Worm (Caenorhabditis elegans) whole organism, L3 larva: Measurements from ENCODE around the gene ceh-30.

Experiments used
- ZK546.5 ChIP-seq: sonication (generic microtip); optimal IDR thresholded peaks from 2 replicates; lab custom pipeline; 2017; ENCODE audit warnings: missing biosample characterization, missing genetic modification characterization
- aly-2 ChIP-seq: fragments of 150-350 bp; optimal IDR thresholded peaks from 2 replicates; lab custom pipeline; 2014; ENCODE audit warnings: missing biosample characterization, missing genetic modification characterization
- ama-1 ChIP-seq: fragments of 150-350 bp; optimal IDR thresholded peaks from 2 replicates; lab custom pipeline; 2018
- ceh-16 ChIP-seq: sonication (generic microtip); optimal IDR thresholded peaks from 2 replicates; lab custom pipeline; 2017; ENCODE audit warnings: missing biosample characterization, missing genetic modification characterization
- ceh-28 ChIP-seq: fragments of 150-350 bp; optimal IDR thresholded peaks from 2 replicates; lab custom pipeline; 2014; ENCODE audit warnings: missing biosample characterization, missing genetic modification reagents, missing genetic modification characterization
- ceh-9 ChIP-seq: sonication (generic microtip); optimal IDR thresholded peaks from 2 replicates; lab custom pipeline; 2018; ENCODE audit warnings: missing biosample characterization, missing genetic modification characterization
- egl-5 ChIP-seq: fragments of 150-350 bp; optimal IDR thresholded peaks from 2 replicates; lab custom pipeline; 2017; ENCODE audit warnings: missing biosample characterization, missing genetic modification reagents, missing genetic modification characterization, inconsistent platforms
- elt-1 ChIP-seq: fragments of 150-350 bp; optimal IDR thresholded peaks from 2 replicates; lab custom pipeline; 2014; ENCODE audit warnings: missing biosample characterization, missing genetic modification characterization
- elt-2 ChIP-seq: sonication (generic microtip); optimal IDR thresholded peaks from 2 replicates; lab custom pipeline; 2016; ENCODE audit warnings: missing genetic modification reagents, mild to moderate bottlenecking, missing genetic modification characterization, missing compliant biosample characterization
- elt-3 ChIP-seq, 3 experiments: fragments of 150-350 bp in 1 of 3; sonication (generic microtip) in 2 of 3; optimal IDR thresholded peaks; 2 replicates in 2 of 3; 4 replicates in 1 of 3; lab custom pipeline; 2014 to 2017; ENCODE audit warnings: missing biosample characterization in 3 of 3, missing genetic modification characterization in 3 of 3
- eor-1 ChIP-seq, 2 experiments: fragments of 150-350 bp; optimal IDR thresholded peaks; 2 replicates each; lab custom pipeline; 2014 to 2018; ENCODE audit warnings: missing biosample characterization in 2 of 2, missing genetic modification characterization in 2 of 2
- fkh-10 ChIP-seq: sonication (generic microtip); optimal IDR thresholded peaks from 2 replicates; lab custom pipeline; 2017; ENCODE audit warnings: missing biosample characterization, missing genetic modification reagents, missing genetic modification characterization
- hmg-11 ChIP-seq: sonication (generic microtip); optimal IDR thresholded peaks from 2 replicates; lab custom pipeline; 2016; ENCODE audit warnings: missing genetic modification characterization, missing compliant biosample characterization
- jun-1 ChIP-seq: fragments of 150-350 bp; optimal IDR thresholded peaks from 2 replicates; lab custom pipeline; 2014; ENCODE audit warnings: missing biosample characterization, missing genetic modification reagents, missing genetic modification characterization
- lin-15B ChIP-seq: fragments of 150-350 bp; optimal IDR thresholded peaks from 2 replicates; lab custom pipeline; 2014; ENCODE audit warnings: missing biosample characterization, missing genetic modification characterization
- lin-39 ChIP-seq: fragments of 150-350 bp; optimal IDR thresholded peaks from 2 replicates; lab custom pipeline; 2018; ENCODE audit warnings: missing biosample characterization, missing genetic modification reagents, missing genetic modification characterization
- mdl-1 ChIP-seq: fragments of 150-350 bp; optimal IDR thresholded peaks from 2 replicates; lab custom pipeline; 2014; ENCODE audit warnings: missing biosample characterization, missing genetic modification characterization
- mml-1 ChIP-seq: fragments of 150-350 bp; sonication (generic microtip); optimal IDR thresholded peaks from 3 replicates; lab custom pipeline; 2014; ENCODE audit warnings: missing biosample characterization, missing genetic modification characterization
- nhr-12 ChIP-seq: fragments of 150-350 bp; optimal IDR thresholded peaks from 2 replicates; lab custom pipeline; 2014; ENCODE audit warnings: missing biosample characterization, missing genetic modification characterization
- nhr-23 ChIP-seq: fragments of 150-350 bp; optimal IDR thresholded peaks from 2 replicates; lab custom pipeline; 2014; ENCODE audit warnings: missing biosample characterization, missing genetic modification reagents, missing genetic modification characterization
- nhr-237 ChIP-seq: fragments of 150-350 bp; optimal IDR thresholded peaks from 2 replicates; lab custom pipeline; 2014; ENCODE audit warnings: missing biosample characterization, missing genetic modification characterization
- nhr-25 ChIP-seq: sonication (generic microtip); optimal IDR thresholded peaks from 2 replicates; lab custom pipeline; 2017; ENCODE audit warnings: missing biosample characterization, missing genetic modification characterization
- nhr-28 ChIP-seq: fragments of 150-350 bp; optimal IDR thresholded peaks from 2 replicates; lab custom pipeline; 2014; ENCODE audit warnings: missing biosample characterization, missing genetic modification characterization
- nhr-43 ChIP-seq: sonication (generic microtip); optimal IDR thresholded peaks from 2 replicates; lab custom pipeline; 2016; ENCODE audit warnings: mild to moderate bottlenecking, missing genetic modification characterization, missing compliant biosample characterization; ENCODE audit not compliant: poor library complexity, severe bottlenecking
- nhr-76 ChIP-seq: fragments of 150-350 bp; sonication (generic microtip); optimal IDR thresholded peaks from 5 replicates; lab custom pipeline; 2014; ENCODE audit warnings: missing biosample characterization, missing genetic modification characterization
- pha-4 ChIP-seq: fragments of 150-350 bp; optimal IDR thresholded peaks from 2 replicates; lab custom pipeline; 2014; ENCODE audit warnings: missing biosample characterization, missing genetic modification reagents, missing genetic modification characterization
- pqm-1 ChIP-seq: fragments of 150-350 bp; optimal IDR thresholded peaks from 2 replicates; lab custom pipeline; 2017; ENCODE audit warnings: missing biosample characterization, missing genetic modification characterization, inconsistent platforms
- sea-2 ChIP-seq: fragments of 150-350 bp; sonication (generic microtip); optimal IDR thresholded peaks from 4 replicates; lab custom pipeline; 2014; ENCODE audit warnings: missing biosample characterization, missing genetic modification reagents, missing genetic modification characterization
- skn-1 ChIP-seq: fragments of 150-350 bp; optimal IDR thresholded peaks from 2 replicates; lab custom pipeline; 2014; ENCODE audit warnings: missing biosample characterization, missing genetic modification characterization
- snpc-4 ChIP-seq: fragments of 150-350 bp; optimal IDR thresholded peaks from 2 replicates; lab custom pipeline; 2014; ENCODE audit warnings: missing biosample characterization, missing genetic modification characterization
- tbx-2 ChIP-seq: sonication (generic microtip); optimal IDR thresholded peaks from 2 replicates; lab custom pipeline; 2016; ENCODE audit warnings: mild to moderate bottlenecking, missing genetic modification characterization, missing compliant biosample characterization
- unc-39 ChIP-seq: sonication (generic microtip); optimal IDR thresholded peaks from 4 replicates; lab custom pipeline; 2017; ENCODE audit warnings: missing biosample characterization, missing genetic modification characterization
- unc-62 ChIP-seq: fragments of 150-350 bp; sonication (generic microtip); optimal IDR thresholded peaks from 4 replicates; lab custom pipeline; 2014; ENCODE audit warnings: missing biosample characterization, missing genetic modification reagents, missing genetic modification characterization
- zag-1 ChIP-seq: fragments of 150-350 bp; optimal IDR thresholded peaks from 2 replicates; lab custom pipeline; 2014; ENCODE audit warnings: missing biosample characterization, missing genetic modification characterization
- ztf-4 ChIP-seq: fragments of 150-350 bp; optimal IDR thresholded peaks from 2 replicates; lab custom pipeline; 2014; ENCODE audit warnings: missing biosample characterization, missing genetic modification characterization

The ceh-30 gene

DNA sequence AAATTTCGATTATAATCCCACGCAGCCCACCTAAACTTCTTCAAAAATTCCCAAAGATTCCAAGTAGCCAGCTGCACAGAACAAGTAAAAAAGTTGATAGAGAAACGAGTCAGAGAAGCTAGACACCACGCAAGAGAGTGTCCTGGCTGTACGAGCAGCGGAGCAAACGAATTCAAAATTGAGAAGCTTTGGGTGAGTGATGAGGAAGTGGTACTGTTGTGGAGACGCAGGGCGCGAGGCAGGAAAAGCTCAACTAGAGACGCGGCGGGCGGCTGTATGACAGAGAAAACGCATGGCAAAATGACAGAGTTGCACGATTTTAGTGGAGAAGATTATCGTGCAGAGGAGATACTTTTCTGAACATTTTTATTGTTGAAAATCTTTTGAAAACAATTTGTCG, 14.1 kb upstream of the ceh-30 start (continued):
- TF ChIP-seq egl-5 (peak; percentile 55), nhr-28 (tag; lab: Kevin White, UChicago) (no peak), ceh-16 (tag; lab: Kevin White, UChicago) (no peak)

DNA sequence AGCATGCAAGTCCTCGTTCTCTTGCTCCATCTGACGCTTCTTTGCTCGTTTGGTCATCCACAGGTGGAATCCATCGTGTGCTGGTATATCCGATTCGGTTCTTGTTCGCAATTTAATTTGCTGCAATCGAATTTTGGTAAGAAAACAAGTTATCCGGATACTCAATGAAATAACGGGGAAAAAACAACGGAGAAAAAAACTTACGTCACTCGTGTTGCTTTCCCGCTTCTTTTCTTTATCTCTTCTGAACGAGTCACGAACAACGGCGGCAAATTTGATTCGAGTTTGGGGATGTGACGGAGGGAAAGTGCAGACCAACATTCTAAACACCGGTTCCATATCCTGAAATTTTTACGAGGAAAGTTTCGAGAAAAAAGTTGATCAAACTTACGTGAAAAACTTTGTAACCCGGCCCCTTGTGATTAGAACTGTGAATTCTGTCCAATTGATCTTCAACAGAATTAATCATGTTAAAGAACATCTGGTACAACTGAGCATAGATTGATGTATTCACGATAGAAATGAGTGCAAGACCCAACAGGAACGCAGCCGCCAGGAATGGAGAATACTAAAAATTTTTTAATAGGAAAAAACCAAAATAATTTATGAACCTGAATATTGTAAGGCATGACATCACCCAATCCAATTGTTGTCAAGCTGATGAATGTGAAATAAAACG, 11.9 kb upstream of the ceh-30 start:
- TF ChIP-seq fkh-10 (GFP tag; lab: Kevin White, UChicago) = peak; percentile 84
- TF ChIP-seq ceh-28 (tag; lab: Kevin White, UChicago) = no peak

DNA sequence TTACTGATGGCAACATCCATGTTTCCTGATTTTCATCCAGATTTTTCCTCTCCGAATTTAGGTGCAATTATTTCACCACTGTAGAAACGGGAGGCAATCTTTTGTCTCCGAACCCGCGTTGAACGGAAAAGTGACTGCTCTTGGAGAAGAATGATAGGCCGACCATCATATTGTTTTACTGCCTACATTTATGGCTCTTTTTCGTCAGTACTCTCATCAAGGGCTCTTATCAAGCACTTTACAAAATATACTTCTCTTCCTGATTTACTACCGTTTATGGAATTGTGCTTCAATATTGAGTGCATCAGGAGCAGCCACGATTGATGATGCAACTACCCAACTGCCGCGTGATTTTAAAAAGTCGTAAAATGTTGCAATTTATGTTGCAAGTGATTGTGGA, 9.0 kb upstream of the ceh-30 start:
- no peak for TF ChIP-seq nhr-76
- peak; percentile 40 for TF ChIP-seq pqm-1

DNA sequence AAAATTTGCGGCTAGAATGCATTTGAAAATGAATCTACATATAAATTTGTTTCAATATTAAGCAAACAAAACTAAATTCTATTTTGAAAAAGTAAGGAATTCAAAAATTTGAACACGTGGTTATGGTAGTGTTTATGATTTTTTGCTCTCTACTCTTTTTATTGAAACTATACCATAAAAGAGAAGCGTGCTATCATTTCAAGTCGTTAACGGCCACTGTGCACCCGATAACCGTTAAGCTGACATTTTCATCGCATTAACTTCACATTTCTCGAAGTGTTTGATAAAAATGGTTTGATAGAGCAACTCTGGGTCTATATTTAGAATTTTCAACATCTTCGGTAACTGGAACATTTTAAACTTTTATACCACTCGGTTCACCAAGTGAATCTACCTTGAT, 8.6 kb upstream of the ceh-30 start, which contains the start of gene twk-26:
Gene twk-26 (minus strand): TSS at position 23 of the 400 bp plus-strand sequence.
- no peak for TF ChIP-seq nhr-25 (tag; lab: Kevin White, UChicago)
- no peak for TF ChIP-seq sea-2 (GFP tag; lab: Kevin White, UChicago)
- TF ChIP-seq nhr-237 (tag; lab: Kevin White, UChicago) = no peak
- TF ChIP-seq nhr-12 (tag; lab: Kevin White, UChicago) = no peak
- peak; percentile 89 for TF ChIP-seq elt-2 (tag; lab: Kevin White, UChicago)
- no peak for TF ChIP-seq skn-1 (tag; lab: Kevin White, UChicago)
- peak; percentile 2 for TF ChIP-seq pha-4 (tag; lab: Kevin White, UChicago)

DNA sequence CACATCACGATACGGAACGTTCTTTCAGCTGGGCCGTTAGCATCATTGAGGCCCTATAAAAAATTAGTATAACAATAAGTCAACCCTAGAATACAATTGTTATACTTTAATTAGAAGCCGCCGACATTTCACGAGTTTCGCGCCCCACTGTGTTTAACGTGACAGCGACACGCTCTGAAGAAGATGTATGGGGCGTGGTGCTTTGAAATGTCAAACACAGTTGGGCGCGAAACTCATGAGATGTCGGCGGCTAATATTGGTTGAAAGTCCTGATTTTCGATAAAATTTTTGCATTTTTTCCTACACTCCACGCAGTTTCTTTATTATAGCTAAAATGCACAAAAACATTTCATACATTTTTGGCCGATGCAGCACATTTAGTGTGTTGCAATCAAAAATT, 7.3 kb upstream of the ceh-30 start:
- TF ChIP-seq ztf-4 (tag; lab: Kevin White, UChicago) (no peak), nhr-43 (no peak), ama-1 (lab: Kevin White, UChicago) (no peak), ZK546.5 (tag; lab: Kevin White, UChicago) (no peak), unc-62 (GFP tag; lab: Kevin White, UChicago) (no peak), hmg-11 (no peak), eor-1 (tag; optimal IDR thresholded peaks at IDR 0.05; lab: Kevin White, UChicago) (no peak), mdl-1 (no peak), lin-15B (tag; lab: Kevin White, UChicago) (no peak), lin-39 (tag; lab: Kevin White, UChicago) (no peak), egl-5 (no peak), ceh-9 (no peak), nhr-25 (tag; lab: Kevin White, UChicago) (no peak), elt-1 (tag; lab: Kevin White, UChicago) (no peak), zag-1 (tag; lab: Kevin White, UChicago) (no peak), nhr-23 (tag; lab: Kevin White, UChicago) (no peak), tbx-2 (tag; lab: Kevin White, UChicago) (no peak), mml-1 (tag; lab: Kevin White, UChicago) (no peak)

DNA sequence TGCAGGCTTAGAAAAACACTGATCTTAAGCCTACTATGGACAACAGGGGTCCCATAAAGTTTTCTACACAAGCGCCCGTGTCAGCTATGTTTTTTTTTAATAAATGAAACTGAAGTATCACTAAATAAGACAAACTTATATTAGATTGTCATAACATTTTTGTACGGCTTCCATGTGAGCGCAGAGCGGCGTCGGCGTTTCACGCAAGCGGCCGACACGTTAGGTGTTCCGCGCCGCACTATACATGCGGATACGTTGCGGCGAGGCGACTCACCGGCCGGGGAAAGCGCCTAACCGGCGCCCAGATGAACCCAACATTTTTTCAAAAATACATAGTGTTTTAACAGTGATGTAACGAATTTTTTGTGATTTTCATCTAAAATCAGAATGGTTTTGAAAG, 5.7 kb upstream of the ceh-30 start:
- TF ChIP-seq unc-39 (no peak), ceh-28 (tag; lab: Kevin White, UChicago) (no peak), tbx-2 (tag; lab: Kevin White, UChicago) (no peak), nhr-76 (no peak), aly-2 (no peak), sea-2 (GFP tag; lab: Kevin White, UChicago) (no peak), snpc-4 (no peak), nhr-25 (tag; lab: Kevin White, UChicago) (no peak), jun-1 (tag; lab: Kevin White, UChicago) (no peak), elt-3 (tag; optimal IDR thresholded peaks at IDR 0.05; lab: Kevin White, UChicago) (no peak), nhr-28 (tag; lab: Kevin White, UChicago) (no peak), elt-2 (tag; lab: Kevin White, UChicago) (no peak), pqm-1 (no peak), hmg-11 (no peak)
- TF ChIP-seq, all 47 proteins: peak for 0
